Worm (Caenorhabditis elegans) whole organism, L4 larva: ENCODE measurements around the gene ZK1307.4.
A peak's percentile ranks its signal among the peaks of the same experiment; 100 is the strongest.

Experiments used
- F10B5.3 ChIP-seq: sonication (generic microtip); optimal IDR thresholded peaks from 2 replicates; lab custom pipeline; 2016; ENCODE audit warnings: mild to moderate bottlenecking, missing genetic modification characterization, missing compliant biosample characterization
- F44E2.7 ChIP-seq: fragments of 200-800 bp; sonication (Bioruptor generic); IDR thresholded peaks from 2 replicates; pipeline ENCODE4 v2.1.2; 2022; ENCODE audit warnings: missing genetic modification characterization, missing compliant biosample characterization
- T20F7.1 ChIP-seq: fragments of 200-800 bp; sonication (Bioruptor generic); optimal IDR thresholded peaks from 2 replicates; lab custom pipeline; 2018; ENCODE audit warnings: mild to moderate bottlenecking, missing genetic modification characterization, missing compliant biosample characterization
- Y105C5A.15 ChIP-seq: fragments of 200-800 bp; sonication (Bioruptor generic); IDR thresholded peaks from 2 replicates; pipeline ENCODE4 v1.3.6; 2022; ENCODE audit warnings: missing genetic modification characterization, missing compliant biosample characterization
- Y48G9A.11 ChIP-seq: fragments of 200-800 bp; sonication (Bioruptor generic); IDR thresholded peaks from 2 replicates; pipeline ENCODE4 v1.3.6; 2022; ENCODE audit warnings: missing genetic modification reagents, missing genetic modification characterization, missing compliant biosample characterization
- Y5F2A.4 ChIP-seq: fragments of 200-800 bp; sonication (Bioruptor generic); optimal IDR thresholded peaks from 2 replicates; lab custom pipeline; 2018; ENCODE audit warnings: mild to moderate bottlenecking, missing genetic modification characterization, missing compliant biosample characterization
- Y75B8A.6 ChIP-seq: fragments of 200-800 bp; sonication (Bioruptor generic); IDR thresholded peaks from 2 replicates; pipeline ENCODE4 v1.3.6; 2022; ENCODE audit warnings: missing genetic modification reagents, missing genetic modification characterization, missing compliant biosample characterization
- aly-2 ChIP-seq: sonication (generic microtip); optimal IDR thresholded peaks from 2 replicates; lab custom pipeline; 2018; ENCODE audit warnings: missing biosample characterization, missing genetic modification characterization
- ama-1 ChIP-seq: fragments of 150-350 bp; optimal IDR thresholded peaks from 2 replicates; lab custom pipeline; 2014; ENCODE audit warnings: inconsistent platforms, mixed read lengths
- ceh-20 ChIP-seq: fragments of 200-800 bp; sonication (Bioruptor generic); IDR thresholded peaks from 2 replicates; pipeline ENCODE4 v1.3.6; 2022; ENCODE audit warnings: missing genetic modification reagents, missing genetic modification characterization, missing compliant biosample characterization
- ceh-32 ChIP-seq: sonication (generic microtip); optimal IDR thresholded peaks from 2 replicates; lab custom pipeline; 2016; ENCODE audit warnings: mild to moderate bottlenecking, missing genetic modification characterization, missing compliant biosample characterization; ENCODE audit not compliant: poor library complexity
- ces-1 ChIP-seq: fragments of 150-350 bp; sonication (generic microtip); optimal IDR thresholded peaks from 4 replicates; lab custom pipeline; 2014; ENCODE audit warnings: missing biosample characterization, missing genetic modification reagents, missing genetic modification characterization
- cey-2 ChIP-seq: sonication (generic microtip); optimal IDR thresholded peaks from 3 replicates; lab custom pipeline; 2017; ENCODE audit warnings: missing genetic modification characterization, mild to moderate bottlenecking, missing compliant biosample characterization, antibody characterized with exemption, borderline replicate concordance; ENCODE audit not compliant: insufficient read depth
- daf-16 ChIP-seq, 3 experiments: sonication (generic microtip); optimal IDR thresholded peaks; 2 replicates each; lab custom pipeline; 2016 to 2017; ENCODE audit warnings: missing genetic modification characterization in 3 of 3, missing genetic modification reagents in 3 of 3, mild to moderate bottlenecking in 2 of 3, missing compliant biosample characterization in 2 of 3, missing biosample characterization in 1 of 3, moderate library complexity in 1 of 3
- dmd-8 ChIP-seq: fragments of 200-800 bp; sonication (Bioruptor generic); IDR thresholded peaks from 2 replicates; pipeline ENCODE4 v1.3.6; 2022; ENCODE audit warnings: missing genetic modification characterization, missing compliant biosample characterization
- egl-27 ChIP-seq: sonication (generic microtip); optimal IDR thresholded peaks from 3 replicates; lab custom pipeline; 2017; ENCODE audit warnings: missing biosample characterization, missing genetic modification reagents, missing genetic modification characterization
- egl-43 ChIP-seq: fragments of 200-800 bp; sonication (Bioruptor generic); IDR thresholded peaks from 2 replicates; pipeline ENCODE4 v1.3.6; 2022; ENCODE audit warnings: missing genetic modification reagents, missing genetic modification characterization, missing compliant biosample characterization
- lin-15B ChIP-seq: fragments of 150-350 bp; sonication (generic microtip); optimal IDR thresholded peaks from 3 replicates; lab custom pipeline; 2014; ENCODE audit warnings: missing biosample characterization, missing genetic modification characterization
- lin-29 ChIP-seq: fragments of 200-800 bp; sonication (Bioruptor generic); IDR thresholded peaks from 2 replicates; pipeline ENCODE4 v1.3.6; 2022; ENCODE audit warnings: missing genetic modification reagents, missing genetic modification characterization, missing compliant biosample characterization
- lsy-2 ChIP-seq, 2 experiments: fragments of 150-350 bp in 1 of 2; sonication (generic microtip) in 1 of 2; optimal IDR thresholded peaks; 2 replicates each; lab custom pipeline; 2014 to 2017; ENCODE audit warnings: missing biosample characterization in 2 of 2, missing genetic modification characterization in 2 of 2
- madf-5 ChIP-seq, 2 experiments: fragments of 200-800 bp; sonication (Bioruptor generic); IDR thresholded peaks; 2 replicates each; pipeline ENCODE4 v1.3.6; 2022; ENCODE audit warnings: missing compliant biosample characterization in 2 of 2, missing genetic modification characterization in 2 of 2
- mes-2 ChIP-seq: sonication (generic microtip); optimal IDR thresholded peaks from 2 replicates; lab custom pipeline; 2016; ENCODE audit warnings: missing genotype, mild to moderate bottlenecking, missing genetic modification characterization, missing compliant biosample characterization; ENCODE audit not compliant: poor library complexity, severe bottlenecking
- nhr-102 ChIP-seq: sonication (generic microtip); optimal IDR thresholded peaks from 2 replicates; lab custom pipeline; 2016; ENCODE audit warnings: mild to moderate bottlenecking, missing genetic modification characterization, moderate library complexity, missing compliant biosample characterization
- nhr-11 ChIP-seq: fragments of 150-350 bp; optimal IDR thresholded peaks from 2 replicates; lab custom pipeline; 2014; ENCODE audit warnings: missing biosample characterization, missing genetic modification characterization
- nhr-41 ChIP-seq: fragments of 200-800 bp; sonication (Bioruptor generic); IDR thresholded peaks from 2 replicates; pipeline ENCODE4 v1.3.6; 2022; ENCODE audit warnings: missing genetic modification reagents, missing genetic modification characterization, missing compliant biosample characterization
- nhr-42 ChIP-seq: fragments of 200-800 bp; sonication (Bioruptor generic); IDR thresholded peaks from 2 replicates; pipeline ENCODE4 v1.3.6; 2022; ENCODE audit warnings: missing genetic modification characterization, missing compliant biosample characterization
- nhr-6 ChIP-seq: fragments of 150-350 bp; optimal IDR thresholded peaks from 2 replicates; lab custom pipeline; 2014; ENCODE audit warnings: missing biosample characterization, missing genetic modification characterization
- nhr-77 ChIP-seq: fragments of 150-350 bp; optimal IDR thresholded peaks from 2 replicates; lab custom pipeline; 2014; ENCODE audit warnings: missing biosample characterization, missing genetic modification characterization
- pha-4 ChIP-seq, 2 experiments: fragments of 150-350 bp in 1 of 2; fragments of 200-800 bp in 1 of 2; sonication (Bioruptor generic) in 1 of 2; IDR thresholded peaks in 1 of 2; optimal IDR thresholded peaks in 1 of 2; 2 replicates each; pipeline versions ENCODE4 v1.3.6 to Lab custom; 2014 to 2022; ENCODE audit warnings: missing genetic modification characterization in 2 of 2, missing genetic modification reagents in 2 of 2, missing biosample characterization in 1 of 2, missing compliant biosample characterization in 1 of 2
- sdz-12 ChIP-seq: fragments of 200-800 bp; sonication (Bioruptor generic); optimal IDR thresholded peaks from 2 replicates; lab custom pipeline; 2018; ENCODE audit warnings: mild to moderate bottlenecking, missing genetic modification characterization, missing compliant biosample characterization
- set-16 ChIP-seq: fragments of 200-800 bp; sonication (Bioruptor generic); IDR thresholded peaks from 2 replicates; pipeline ENCODE4 v1.3.6; 2022; ENCODE audit warnings: missing genetic modification reagents, missing genetic modification characterization, missing compliant biosample characterization
- snpc-1.2 ChIP-seq: fragments of 200-800 bp; sonication (Bioruptor generic); IDR thresholded peaks from 2 replicates; pipeline ENCODE4 v1.3.6; 2022; ENCODE audit warnings: missing genetic modification reagents, missing genetic modification characterization, missing compliant biosample characterization
- spr-1 ChIP-seq: sonication (generic microtip); optimal IDR thresholded peaks from 2 replicates; lab custom pipeline; 2016; ENCODE audit warnings: mild to moderate bottlenecking, missing genetic modification characterization, missing compliant biosample characterization
- tag-97 ChIP-seq: fragments of 200-800 bp; sonication (Bioruptor generic); IDR thresholded peaks from 2 replicates; pipeline ENCODE4 v1.3.6; 2022; ENCODE audit warnings: missing genetic modification characterization, missing compliant biosample characterization
- vab-7 ChIP-seq: fragments of 200-800 bp; sonication (Bioruptor generic); IDR thresholded peaks from 2 replicates; pipeline ENCODE4 v1.3.6; 2022; ENCODE audit warnings: missing genetic modification reagents, missing genetic modification characterization, missing compliant biosample characterization
- zag-1 ChIP-seq: fragments of 150-350 bp; optimal IDR thresholded peaks from 2 replicates; lab custom pipeline; 2014; ENCODE audit warnings: missing biosample characterization, missing genetic modification characterization
- zfp-2 ChIP-seq: sonication (generic microtip); optimal IDR thresholded peaks from 2 replicates; lab custom pipeline; 2016; ENCODE audit warnings: mild to moderate bottlenecking, missing genetic modification characterization, missing compliant biosample characterization
- zfp-3 ChIP-seq: fragments of 200-800 bp; sonication (Bioruptor generic); conservative IDR thresholded peaks from 2 replicates; pipeline ENCODE4 v1.3.6; 2022; ENCODE audit warnings: missing genetic modification reagents, missing genetic modification characterization, missing compliant biosample characterization
- zip-2 ChIP-seq: fragments of 150-350 bp; optimal IDR thresholded peaks from 2 replicates; lab custom pipeline; 2014; ENCODE audit warnings: missing biosample characterization, missing genetic modification characterization

ZK1307.4 gene

DNA sequence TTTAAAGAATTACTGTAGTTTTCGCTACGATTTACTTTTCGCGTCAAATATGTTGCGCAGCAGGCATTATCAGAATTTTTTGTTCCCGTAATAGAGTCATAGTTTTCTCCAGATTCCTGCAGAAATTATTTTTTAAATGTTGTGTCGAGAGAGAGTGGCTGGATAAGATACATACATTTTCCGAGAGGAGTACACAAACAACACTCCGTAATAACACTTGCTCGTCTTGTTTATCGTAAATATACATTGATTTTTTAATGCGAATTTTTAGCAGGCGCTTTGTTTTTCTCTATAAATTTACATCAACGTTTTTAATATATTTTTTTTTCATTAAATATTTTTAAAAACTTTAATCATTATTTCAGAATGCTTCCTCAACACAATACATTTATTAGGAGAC lies 17.4 kb upstream of the ZK1307.4 start, which contains the start of gene taf-8 (continued):
- TF ChIP-seq lin-29 (GFP tag; lab: Robert Waterston, UW) (no peak), zfp-2 (tag; lab: Kevin White, UChicago) (no peak), mes-2 (tag; lab: Kevin White, UChicago) (peak; percentile 60), nhr-11 (tag; lab: Kevin White, UChicago) (peak; percentile 21), egl-27 (tag; lab: Kevin White, UChicago) (no peak), nhr-42 (no peak), nhr-77 (no peak), set-16 (GFP tag; lab: Robert Waterston, UW) (no peak), cey-2 (no peak), ces-1 (GFP tag; lab: Kevin White, UChicago) (no peak), ceh-20 (GFP tag; lab: Robert Waterston, UW) (no peak), Y105C5A.15 (GFP tag; lab: Robert Waterston, UW) (no peak), Y48G9A.11 (peak; percentile 98), egl-43 (GFP tag; lab: Robert Waterston, UW) (no peak), lsy-2 (tag; optimal IDR thresholded peaks at IDR 0.05; lab: Kevin White, UChicago) (peak in 1 of 2 experiments; percentile 82), snpc-1.2 (GFP tag; lab: Robert Waterston, UW) (no peak), madf-5 (GFP tag; IDR thresholded peaks at IDR 0.05; lab: Robert Waterston, UW) (no peak), Y75B8A.6 (GFP tag; lab: Robert Waterston, UW) (no peak), Y5F2A.4 (GFP tag; lab: Kevin White, UChicago) (no peak), spr-1 (no peak), dmd-8 (no peak), daf-16 (GFP tag; optimal IDR thresholded peaks at IDR 0.05; lab: Kevin White, UChicago) (no peak), daf-16 (tag; optimal IDR thresholded peaks at IDR 0.05; lab: Kevin White, UChicago) (peak; percentile 42), ama-1 (lab: Kevin White, UChicago) (no peak), sdz-12 (GFP tag; lab: Kevin White, UChicago) (no peak), zag-1 (tag; lab: Kevin White, UChicago) (no peak), vab-7 (GFP tag; lab: Robert Waterston, UW) (no peak), tag-97 (GFP tag; lab: Robert Waterston, UW) (no peak), F10B5.3 (no peak), nhr-41 (GFP tag; lab: Robert Waterston, UW) (no peak), zip-2 (tag; lab: Kevin White, UChicago) (no peak), ceh-32 (no peak), zfp-3 (GFP tag; lab: Robert Waterston, UW) (no peak), pha-4 (GFP tag; IDR thresholded peaks at IDR 0.05; lab: Robert Waterston, UW) (no peak), pha-4 (tag; optimal IDR thresholded peaks at IDR 0.05; lab: Kevin White, UChicago) (no peak), lin-15B (tag; lab: Kevin White, UChicago) (no peak)

DNA sequence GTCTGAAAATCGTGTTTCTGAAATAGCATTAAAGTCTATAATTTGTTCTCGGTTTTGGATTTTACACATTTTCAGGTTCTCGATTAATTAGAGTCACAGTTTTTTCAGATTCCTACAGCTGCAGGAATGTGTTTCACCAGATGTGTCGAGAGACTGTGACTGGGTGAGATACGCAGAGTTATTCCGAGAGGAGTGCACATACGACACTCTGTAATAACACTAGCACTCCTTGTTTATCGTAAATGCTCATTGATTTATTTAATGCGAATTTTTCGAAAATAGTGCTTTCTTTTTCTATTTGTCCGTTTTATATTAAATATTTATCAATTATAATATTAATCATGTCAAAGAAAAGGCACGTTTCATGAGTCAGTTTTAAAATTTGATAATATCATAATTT lies 15.8 kb upstream of the ZK1307.4 start, which contains the start of gene ZK1320.11:
ZK1320.11 (plus strand) TSS at position 243 of the 400 bp plus-strand sequence.
- TF ChIP-seq daf-16 (GFP tag; optimal IDR thresholded peaks at IDR 0.05; lab: Kevin White, UChicago) (no peak), daf-16 (tag; optimal IDR thresholded peaks at IDR 0.05; lab: Kevin White, UChicago) (peak; percentile 42), zfp-3 (GFP tag; lab: Robert Waterston, UW) (no peak), T20F7.1 (peak; percentile 46), tag-97 (GFP tag; lab: Robert Waterston, UW) (no peak), F44E2.7 (GFP tag; lab: Robert Waterston, UW) (no peak), nhr-102 (tag; lab: Kevin White, UChicago) (no peak), nhr-6 (tag; lab: Kevin White, UChicago) (no peak), aly-2 (tag; lab: Kevin White, UChicago) (no peak)
